Worm (Caenorhabditis elegans): Measurements from ENCODE around the gene lelo-3.
A peak's percentile ranks its signal among the peaks of the same experiment; 100 is the strongest.

Gene lelo-3

ce11 chrX:5984581-5985039 lies 37.8 kb downstream of the lelo-3 start, which contains the start of gene klp-13 (continued):
- TF ChIP-seq ets-4 (tag; optimal IDR thresholded peaks at IDR 0.05) (peak; percentile 45), nfya-1 (tag; optimal IDR thresholded peaks at IDR 0.05) (peak; percentile 81), rnt-1 (tag; optimal IDR thresholded peaks at IDR 0.05) (peak; percentile 86), ceh-9 (tag; optimal IDR thresholded peaks at IDR 0.05) (no peak), lim-6 (tag; optimal IDR thresholded peaks at IDR 0.05) (peak; percentile 27), K02D7.2 (tag; optimal IDR thresholded peaks at IDR 0.05) (no peak), hlh-30 (tag; optimal IDR thresholded peaks at IDR 0.05; ENCODE audit: insufficient read depth) (peak; percentile 78), odd-2 (tag; optimal IDR thresholded peaks at IDR 0.05) (no peak), hlh-13 (GFP tag; optimal IDR thresholded peaks at IDR 0.05) (no peak), ceh-22 (tag; optimal IDR thresholded peaks at IDR 0.05) (no peak), ceh-2 (tag; optimal IDR thresholded peaks at IDR 0.05) (peak; percentile 49), che-1 (tag; optimal IDR thresholded peaks at IDR 0.05) (no peak), ceh-19 (GFP tag; optimal IDR thresholded peaks at IDR 0.05) (peak; percentile 68), ceh-31 (tag; optimal IDR thresholded peaks at IDR 0.05) (peak; percentile 74), lin-11 (tag; optimal IDR thresholded peaks at IDR 0.05) (no peak), ref-2 (tag; optimal IDR thresholded peaks at IDR 0.05) (peak; percentile 74), fkh-10 (GFP tag; optimal IDR thresholded peaks at IDR 0.05) (no peak), hlh-15 (tag; optimal IDR thresholded peaks at IDR 0.05) (no peak), ceh-24 (tag; optimal IDR thresholded peaks at IDR 0.05) (no peak), pha-4 (tag; optimal IDR thresholded peaks at IDR 0.05) (no peak), K09A11.1 (tag; optimal IDR thresholded peaks at IDR 0.05; ENCODE audit: insufficient read depth) (peak; percentile 61)

ce11 chrX:5983267-5983666 lies 39.1 kb downstream of the lelo-3 start:
- TF ChIP-seq C08G9.2 (tag; optimal IDR thresholded peaks at IDR 0.05) (no peak), unc-42 (tag; optimal IDR thresholded peaks at IDR 0.05) (peak; percentile 71)

ce11 chrX:5982799-5983198 lies 39.6 kb downstream of the lelo-3 start:
- TF ChIP-seq sox-2 (GFP tag; IDR thresholded peaks at IDR 0.05) (no peak), unc-42 (tag; optimal IDR thresholded peaks at IDR 0.05) (peak; percentile 92), ceh-45 (GFP tag; IDR thresholded peaks at IDR 0.05) (no peak), che-1 (tag; optimal IDR thresholded peaks at IDR 0.05) (no peak), ceh-2 (tag; optimal IDR thresholded peaks at IDR 0.05) (no peak), unc-55 (GFP tag; optimal IDR thresholded peaks at IDR 0.05) (no peak), gmeb-2 (tag; optimal IDR thresholded peaks at IDR 0.05) (no peak), tbx-2 (tag; optimal IDR thresholded peaks at IDR 0.05) (no peak)

ce11 chrX:5981698-5982097 lies 40.7 kb downstream of the lelo-3 start:
- TF ChIP-seq unc-42 (tag; optimal IDR thresholded peaks at IDR 0.05) (peak; percentile 31), gmeb-2 (tag; optimal IDR thresholded peaks at IDR 0.05) (no peak)

- TF ChIP-seq tbx-2 (tag; optimal IDR thresholded peaks at IDR 0.05) = no peak
- TF ChIP-seq ceh-24 (tag; optimal IDR thresholded peaks at IDR 0.05) = no peak
- no peak for TF ChIP-seq mec-3 (tag; optimal IDR thresholded peaks at IDR 0.05; ENCODE audit: borderline replicate concordance)
Measured at ce11 chrX:5977754-5978153, 44.6 kb downstream of the lelo-3 start, which contains the start of gene kin-2. Gene kin-2, minus strand, starts transcription at chrX:5977854.

- no peak for TF ChIP-seq elt-2 (tag; optimal IDR thresholded peaks at IDR 0.05)
- TF ChIP-seq nfya-1 (tag; optimal IDR thresholded peaks at IDR 0.05) = peak; percentile 88
- TF ChIP-seq F13H6.1 (tag; optimal IDR thresholded peaks at IDR 0.05) = no peak
- TF ChIP-seq sdc-2 (tag; optimal IDR thresholded peaks at IDR 0.05) = peak; percentile 5
- no peak for TF ChIP-seq lin-11 (tag; optimal IDR thresholded peaks at IDR 0.05)
- TF ChIP-seq K02D7.2 (tag; optimal IDR thresholded peaks at IDR 0.05) = no peak
- no peak for TF ChIP-seq ahr-1 (tag; optimal IDR thresholded peaks at IDR 0.05)
- TF ChIP-seq eyg-1 (tag; optimal IDR thresholded peaks at IDR 0.05) = no peak
- no peak for TF ChIP-seq pag-3 (tag; optimal IDR thresholded peaks at IDR 0.05; ENCODE audit: borderline replicate concordance)
- no peak for TF ChIP-seq rnt-1 (tag; optimal IDR thresholded peaks at IDR 0.05)
- TF ChIP-seq elt-4 (tag; optimal IDR thresholded peaks at IDR 0.05) = no peak
- no peak for TF ChIP-seq zip-5 (tag; optimal IDR thresholded peaks at IDR 0.05)
- TF ChIP-seq ceh-48 (tag; optimal IDR thresholded peaks at IDR 0.05) = no peak
- TF ChIP-seq ceh-18 (tag; optimal IDR thresholded peaks at IDR 0.05) = peak; percentile 70
- peak; percentile 26 for TF ChIP-seq ceh-14 (tag; optimal IDR thresholded peaks at IDR 0.05)
- no peak for TF ChIP-seq pha-2 (tag; optimal IDR thresholded peaks at IDR 0.05)
- no peak for TF ChIP-seq odd-2 (tag; optimal IDR thresholded peaks at IDR 0.05)
- no peak for TF ChIP-seq ceh-30 (tag; optimal IDR thresholded peaks at IDR 0.05)
Measured at ce11 chrX:5976206-5976960, 46.0 kb downstream of the lelo-3 start.
